Worm (Caenorhabditis elegans) whole organism, late embryonic: ENCODE measurements around the gene C38D4.10.
A peak's percentile ranks its signal among the peaks of the same experiment; 100 is the strongest.
"Not testable (repeated sequence)": the region's sequence is repeated elsewhere in the genome, so short reads cannot be mapped to it uniquely, and the experiment has no call there.

Experiments
- C08G9.2 ChIP-seq: sonication (generic microtip); optimal IDR thresholded peaks from 2 replicates; lab custom pipeline; 2016; ENCODE audit warnings: mild to moderate bottlenecking, missing genetic modification characterization, moderate library complexity, missing compliant biosample characterization
- K09A11.1 ChIP-seq: sonication (generic microtip); optimal IDR thresholded peaks from 2 replicates; lab custom pipeline; 2017; ENCODE audit warnings: antibody characterized with exemption, mild to moderate bottlenecking, missing genetic modification characterization, missing compliant biosample characterization; ENCODE audit not compliant: insufficient read depth
- ahr-1 ChIP-seq: sonication (generic microtip); optimal IDR thresholded peaks from 2 replicates; lab custom pipeline; 2016; ENCODE audit warnings: missing genetic modification characterization, missing compliant biosample characterization
- ama-1 ChIP-seq: fragments of 150-350 bp; optimal IDR thresholded peaks from 2 replicates; lab custom pipeline; 2014
- ceh-14 ChIP-seq: sonication (generic microtip); optimal IDR thresholded peaks from 2 replicates; lab custom pipeline; 2016; ENCODE audit warnings: missing genotype, missing genetic modification characterization, missing compliant biosample characterization
- ceh-18 ChIP-seq: sonication (generic microtip); optimal IDR thresholded peaks from 2 replicates; lab custom pipeline; 2016; ENCODE audit warnings: missing genetic modification characterization, missing compliant biosample characterization
- ceh-19 ChIP-seq: fragments of 200-800 bp; sonication (Bioruptor generic); optimal IDR thresholded peaks from 2 replicates; lab custom pipeline; 2018; ENCODE audit warnings: mild to moderate bottlenecking, missing genetic modification characterization, missing compliant biosample characterization
- ceh-30 ChIP-seq: fragments of 150-350 bp; optimal IDR thresholded peaks from 2 replicates; lab custom pipeline; 2014; ENCODE audit warnings: missing biosample characterization, missing genetic modification characterization
- elt-2 ChIP-seq: sonication (generic microtip); optimal IDR thresholded peaks from 2 replicates; lab custom pipeline; 2016; ENCODE audit warnings: missing genetic modification reagents, missing genetic modification characterization, missing compliant biosample characterization
- fkh-10 ChIP-seq: fragments of 150-350 bp; optimal IDR thresholded peaks from 2 replicates; lab custom pipeline; 2014; ENCODE audit warnings: missing biosample characterization, missing genetic modification reagents, missing genetic modification characterization
- fkh-6 ChIP-seq: sonication (generic microtip); optimal IDR thresholded peaks from 2 replicates; lab custom pipeline; 2016; ENCODE audit warnings: missing genetic modification characterization, missing compliant biosample characterization
- gmeb-2 ChIP-seq: sonication (generic microtip); optimal IDR thresholded peaks from 2 replicates; lab custom pipeline; 2016; ENCODE audit warnings: missing genetic modification characterization, inconsistent platforms, missing compliant biosample characterization
- hlh-13 ChIP-seq: fragments of 200-800 bp; sonication (Bioruptor generic); optimal IDR thresholded peaks from 2 replicates; lab custom pipeline; 2018; ENCODE audit warnings: mild to moderate bottlenecking, missing genetic modification characterization, missing compliant biosample characterization
- hlh-30 ChIP-seq: sonication (generic microtip); optimal IDR thresholded peaks from 2 replicates; lab custom pipeline; 2017; ENCODE audit warnings: antibody characterized with exemption, missing genetic modification characterization, missing compliant biosample characterization; ENCODE audit not compliant: insufficient read depth
- lim-6 ChIP-seq: sonication (generic microtip); optimal IDR thresholded peaks from 2 replicates; lab custom pipeline; 2016; ENCODE audit warnings: missing genetic modification characterization, missing compliant biosample characterization
- mec-3 ChIP-seq: sonication (generic microtip); optimal IDR thresholded peaks from 2 replicates; lab custom pipeline; 2016; ENCODE audit warnings: borderline replicate concordance, missing genetic modification characterization, missing compliant biosample characterization
- nhr-232 ChIP-seq: sonication (generic microtip); optimal IDR thresholded peaks from 2 replicates; lab custom pipeline; 2016; ENCODE audit warnings: missing genetic modification characterization, missing compliant biosample characterization
- npax-4 ChIP-seq: sonication (generic microtip); optimal IDR thresholded peaks from 2 replicates; lab custom pipeline; 2016; ENCODE audit warnings: missing genetic modification characterization, missing compliant biosample characterization
- odd-2 ChIP-seq: sonication (generic microtip); optimal IDR thresholded peaks from 2 replicates; lab custom pipeline; 2017; ENCODE audit warnings: antibody characterized with exemption, mild to moderate bottlenecking, missing genetic modification characterization, missing compliant biosample characterization
- pat-9 ChIP-seq: fragments of 200-800 bp; sonication (Bioruptor generic); optimal IDR thresholded peaks from 2 replicates; lab custom pipeline; 2018; ENCODE audit warnings: mild to moderate bottlenecking, missing genetic modification characterization, moderate library complexity, missing compliant biosample characterization
- pax-1 ChIP-seq: fragments of 150-350 bp; optimal IDR thresholded peaks from 2 replicates; lab custom pipeline; 2014; ENCODE audit warnings: missing biosample characterization, missing genetic modification characterization
- pha-2 ChIP-seq: sonication (generic microtip); optimal IDR thresholded peaks from 2 replicates; lab custom pipeline; 2017; ENCODE audit warnings: mild to moderate bottlenecking, missing genetic modification characterization, missing compliant biosample characterization
- pha-4 ChIP-seq: fragments of 150-350 bp; optimal IDR thresholded peaks from 2 replicates; lab custom pipeline; 2018; ENCODE audit warnings: missing biosample characterization, missing genetic modification reagents, missing genetic modification characterization
- tbx-2 ChIP-seq: sonication (generic microtip); optimal IDR thresholded peaks from 2 replicates; lab custom pipeline; 2016; ENCODE audit warnings: missing genetic modification characterization, missing compliant biosample characterization
- unc-3 ChIP-seq, 2 experiments: fragments of 200-800 bp in 1 of 2; sonication (Bioruptor generic) in 1 of 2; sonication (generic microtip) in 1 of 2; conservative IDR thresholded peaks in 1 of 2; optimal IDR thresholded peaks in 1 of 2; 2 replicates each; pipeline versions ENCODE4 v1.3.6 to Lab custom; 2016 to 2022; ENCODE audit warnings: missing compliant biosample characterization in 2 of 2, missing genetic modification characterization in 2 of 2, missing genetic modification reagents in 1 of 2
- unc-86 ChIP-seq: sonication (generic microtip); optimal IDR thresholded peaks from 2 replicates; lab custom pipeline; 2016; ENCODE audit warnings: missing genetic modification characterization, missing compliant biosample characterization
- ztf-16 ChIP-seq: sonication (generic microtip); optimal IDR thresholded peaks from 2 replicates; lab custom pipeline; 2017; ENCODE audit warnings: missing genetic modification characterization, missing compliant biosample characterization

The C38D4.10 gene

DNA sequence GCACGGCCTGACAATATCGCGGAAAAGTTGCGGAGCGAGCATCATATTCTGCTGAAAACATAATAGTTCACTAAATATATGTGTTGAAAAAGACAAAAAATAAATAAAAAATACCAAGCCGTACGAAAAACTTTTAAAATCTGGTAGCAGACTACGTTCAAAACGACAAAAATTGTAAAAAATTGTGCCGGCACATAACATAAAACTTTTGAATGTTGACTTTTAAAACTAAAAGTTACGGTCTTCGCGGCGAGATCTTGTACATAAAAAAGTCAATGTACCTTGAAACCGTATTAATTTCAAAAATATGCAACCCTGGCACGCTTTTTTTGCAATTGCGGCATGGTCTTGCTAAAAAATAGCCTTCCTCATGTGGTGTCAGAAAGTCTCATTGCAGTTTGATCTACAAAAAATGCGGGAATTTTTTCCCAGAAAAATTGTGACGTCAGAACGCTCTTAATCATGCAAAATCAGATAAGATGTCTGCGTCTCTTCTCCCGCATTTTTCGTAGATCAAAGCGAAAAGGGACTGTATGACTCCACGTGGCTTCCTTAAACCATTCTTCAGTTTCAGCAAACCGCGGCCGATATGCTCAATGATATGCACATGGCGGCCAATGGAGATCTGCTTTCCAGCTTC lies at the start of gene C38D4.10, which contains the start of gene gex-5:
C38D4.10 (plus strand) TSS at position 590 of the 640 bp plus-strand sequence.
gex-5 (minus strand) TSS at position 51 of the 640 bp plus-strand sequence.
- not testable (repeated sequence) for TF ChIP-seq ceh-18; pat-9 (tag; lab: Kevin White, UChicago); ama-1
- TF ChIP-seq, all 69 proteins: peak for 0; not testable (repeated sequence) for 69

DNA sequence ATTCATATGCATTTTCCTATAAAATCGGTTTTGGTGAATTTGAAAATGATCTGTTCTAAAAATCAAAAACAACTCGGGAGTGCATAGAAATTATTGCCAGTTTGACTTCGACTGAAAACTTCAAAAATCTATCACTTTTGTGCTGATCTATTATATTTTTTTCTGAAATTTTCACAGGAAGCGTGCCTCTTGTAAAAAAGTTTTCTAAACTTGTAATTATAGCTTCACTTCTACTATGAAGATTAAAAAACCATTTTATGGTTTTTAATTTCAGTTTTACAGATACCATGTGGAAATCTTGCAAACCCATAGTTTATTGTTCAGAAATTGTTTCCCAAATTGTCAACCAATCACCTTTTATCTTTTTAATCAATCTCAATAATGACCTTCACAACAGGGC lies 48.3 kb upstream of the C38D4.10 start, which contains the start of gene F17C8.9:
F17C8.9 (plus strand) TSS at position 301 of the 400 bp plus-strand sequence.
- TF ChIP-seq ceh-30 (no peak), pha-4 (tag; lab: Kevin White, UChicago) (no peak), C08G9.2 (tag; lab: Kevin White, UChicago) (no peak), lim-6 (tag; lab: Kevin White, UChicago) (no peak), npax-4 (tag; lab: Kevin White, UChicago) (no peak), pax-1 (no peak), ztf-16 (tag; lab: Kevin White, UChicago) (no peak), hlh-30 (tag; lab: Kevin White, UChicago) (no peak), odd-2 (tag; lab: Kevin White, UChicago) (no peak)

ce11 chrIII:4735443-4735842 lies 46.9 kb upstream of the C38D4.10 start, which contains the start of gene F17C8.7:
F17C8.7 (plus strand) TSS chrIII:4735743.
- TF ChIP-seq ceh-14 (tag; lab: Kevin White, UChicago) (no peak), fkh-10 (no peak), fkh-6 (tag; lab: Kevin White, UChicago) (no peak), unc-3 (GFP tag; conservative IDR thresholded peaks at IDR 0.05; lab: Robert Waterston, UW) (no peak), unc-3 (tag; optimal IDR thresholded peaks at IDR 0.05; lab: Kevin White, UChicago) (no peak), ceh-19 (GFP tag; lab: Kevin White, UChicago) (no peak)

DNA sequence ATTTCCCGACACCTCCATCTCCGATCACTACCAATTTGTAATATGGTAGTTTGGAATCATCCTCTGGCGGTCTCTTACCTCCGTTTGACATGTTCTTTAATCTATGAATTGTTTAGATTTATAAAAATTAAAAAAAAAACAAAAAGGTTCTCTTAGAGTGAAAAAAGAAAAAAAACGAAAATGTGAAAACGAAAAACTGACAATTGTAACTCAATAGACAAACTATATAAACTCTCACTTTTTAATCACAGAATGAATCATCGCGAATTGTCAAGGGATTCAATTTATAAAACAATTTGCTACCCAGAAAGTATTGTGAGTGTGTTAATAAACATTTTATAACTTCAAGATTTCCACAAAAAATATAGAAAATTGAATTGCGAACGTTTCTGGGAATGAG lies 42.4 kb upstream of the C38D4.10 start, which contains the start of gene ras-2:
ras-2 (minus strand) TSS at position 101 of the 400 bp plus-strand sequence.
- TF ChIP-seq K09A11.1 (tag; lab: Kevin White, UChicago) (no peak), mec-3 (tag; lab: Kevin White, UChicago) (no peak)

DNA sequence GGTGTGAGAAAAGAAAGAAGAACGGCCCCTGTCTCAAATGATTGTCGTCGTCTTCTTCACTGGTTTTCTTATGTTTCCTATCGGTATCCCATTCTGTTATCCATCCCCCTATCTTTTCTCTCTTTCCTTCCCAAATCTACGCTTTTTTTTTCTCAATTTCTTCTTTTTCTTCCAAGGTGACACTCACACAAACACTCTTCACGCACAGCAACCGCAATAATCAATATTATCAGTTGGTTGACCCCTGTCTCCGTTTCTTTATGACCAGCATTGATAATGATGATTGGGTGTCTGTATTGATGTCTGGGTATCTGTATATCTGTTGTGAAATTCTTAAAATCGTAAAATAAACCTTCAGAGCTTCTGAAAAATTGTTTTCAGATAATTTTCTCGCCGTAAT lies 41.5 kb upstream of the C38D4.10 start:
- TF ChIP-seq elt-2 (tag; lab: Kevin White, UChicago) = peak; percentile 27
- no peak for TF ChIP-seq nhr-232 (tag; lab: Kevin White, UChicago)

DNA sequence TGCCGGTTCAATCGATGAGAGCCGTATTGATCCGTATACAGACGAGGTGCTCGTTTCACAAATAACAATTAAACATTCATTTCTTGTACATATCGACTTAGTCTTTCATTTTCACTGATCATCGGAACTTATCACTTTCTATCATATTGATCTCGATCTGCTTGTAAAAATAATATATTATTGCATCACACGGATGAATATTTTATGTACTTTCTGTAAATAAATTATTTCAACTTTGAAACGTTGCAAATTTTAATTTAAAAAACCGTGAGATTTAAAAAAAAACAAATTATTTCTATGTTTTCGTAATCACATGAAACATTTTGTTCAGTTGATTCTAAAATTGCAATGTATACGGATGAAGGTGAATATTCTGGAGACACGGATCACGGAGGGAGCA lies 39.7 kb upstream of the C38D4.10 start, which contains the start of gene twk-6:
twk-6 (plus strand) TSS at position 301 of the 400 bp plus-strand sequence.
- TF ChIP-seq hlh-13; ahr-1 (tag; lab: Kevin White, UChicago); unc-86: not testable (repeated sequence)
- TF ChIP-seq, all 69 proteins: peak for 0; not testable (repeated sequence) for 69

- TF ChIP-seq gmeb-2 (tag; lab: Kevin White, UChicago) (no peak), pha-2 (tag; lab: Kevin White, UChicago) (no peak), tbx-2 (tag; lab: Kevin White, UChicago) (no peak)
These were observed 36.4 kb upstream of the C38D4.10 start, which contains the start of gene F17C8.6 for ce11 chrIII:4745934-4746333. F17C8.6 (minus strand) TSS chrIII:4746034.
